Fruit fly (Drosophila melanogaster): ENCODE measurements around the gene MTA1-like.

dm6 chr3R:5671265-5671663, 22.7 kb upstream of the MTA1-like start:
- TF ChIP-seq foxo (GFP tag; optimal IDR thresholded peaks at IDR 0.05): no peak
- TF ChIP-seq tai (GFP tag; optimal IDR thresholded peaks at IDR 0.05): no peak
- no peak for TF ChIP-seq sv (GFP tag; optimal IDR thresholded peaks at IDR 0.05)
- TF ChIP-seq dl (GFP tag; optimal IDR thresholded peaks at IDR 0.05; ENCODE audit: insufficient read depth in 1 of 2, partially characterized antibody in 2 of 2): no peak
- TF ChIP-seq CG9705 (GFP tag; optimal IDR thresholded peaks at IDR 0.05): no peak
